Fruit fly (Drosophila melanogaster): ENCODE results near the gene CG4914.

CG4914 gene

dm6 chr3L:14672387-14673110 is 5.4 kb downstream of the CG4914 start, which contains the start of the genes CG43121 and ome:
TSS of gene CG43121 (minus strand) at chr3L:14672437.
TSS of gene ome (plus strand) at chr3L:14672839.
- TF ChIP-seq CG32006 (GFP tag; optimal IDR thresholded peaks at IDR 0.05), result peak; percentile 36
- peak; percentile 59 for TF ChIP-seq CG15336 (GFP tag; IDR thresholded peaks at IDR 0.05)
- TF ChIP-seq spab (GFP tag; optimal IDR thresholded peaks at IDR 0.05), result no peak
- no peak for TF ChIP-seq Ets96B (tag; optimal IDR thresholded peaks at IDR 0.05)
- TF ChIP-seq Eip75B (GFP tag; optimal IDR thresholded peaks at IDR 0.05), result peak; percentile 2
- no peak for TF ChIP-seq CG8319 (GFP tag; optimal IDR thresholded peaks at IDR 0.05)
- TF ChIP-seq CG6792 (GFP tag; optimal IDR thresholded peaks at IDR 0.05), result peak; percentile 22
- TF ChIP-seq CG3919 (GFP tag; optimal IDR thresholded peaks at IDR 0.05), result peak; percentile 30
- peak; percentile 89 for TF ChIP-seq fkh (GFP tag; optimal IDR thresholded peaks at IDR 0.05)
- no peak for TF ChIP-seq cyc (GFP tag; optimal IDR thresholded peaks at IDR 0.05)
- peak; percentile 8 to 11 for TF ChIP-seq salr (GFP tag; optimal IDR thresholded peaks at IDR 0.05)
- TF ChIP-seq fd59A (GFP tag; optimal IDR thresholded peaks at IDR 0.05), result no peak
- TF ChIP-seq acj6 (GFP tag; optimal IDR thresholded peaks at IDR 0.05), result no peak
- TF ChIP-seq Hr4 (GFP tag; optimal IDR thresholded peaks at IDR 0.05), result peak; percentile 18
- peak; percentile 46 for TF ChIP-seq CG34406 (GFP tag; optimal IDR thresholded peaks at IDR 0.05)
- peak; percentile 22 for TF ChIP-seq lz (GFP tag; optimal IDR thresholded peaks at IDR 0.05)
- peak; percentile 17 for TF ChIP-seq CG8632 (GFP tag; optimal IDR thresholded peaks at IDR 0.05)
- peak; percentile 11 for TF ChIP-seq OdsH (GFP tag; optimal IDR thresholded peaks at IDR 0.05)
- TF ChIP-seq ss (GFP tag; optimal IDR thresholded peaks at IDR 0.05), result peak in 1 of 2 experiments; percentile 57
- peak; percentile 38 for TF ChIP-seq CG16779 (tag; optimal IDR thresholded peaks at IDR 0.05)
- no peak for TF ChIP-seq Eip93F (GFP tag; optimal IDR thresholded peaks at IDR 0.05)
- peak; percentile 69 for TF ChIP-seq Blimp-1 (GFP tag; optimal IDR thresholded peaks at IDR 0.05)
- TF ChIP-seq net (GFP tag; optimal IDR thresholded peaks at IDR 0.05), result peak; percentile 7
- TF ChIP-seq esn (GFP tag; optimal IDR thresholded peaks at IDR 0.05), result peak; percentile 54
- TF ChIP-seq Sox14 (GFP tag; optimal IDR thresholded peaks at IDR 0.05), result peak; percentile 9
- 0 out of 2 replicates have a peak, but pooled peaks have one; percentile 26 for TF ChIP-seq Gug (GFP tag; IDR thresholded peaks at IDR 0.05)
- TF ChIP-seq svp (GFP tag), result peak; percentile 85
- TF ChIP-seq Sox15 (GFP tag; optimal IDR thresholded peaks at IDR 0.05), result no peak
- TF ChIP-seq CG10669 (GFP tag; optimal IDR thresholded peaks at IDR 0.05), result peak; percentile 19
- peak; percentile 19 for TF ChIP-seq CG6808 (GFP tag; optimal IDR thresholded peaks at IDR 0.05)
- TF ChIP-seq CG6276 (GFP tag; optimal IDR thresholded peaks at IDR 0.05), result no peak
- peak; percentile 38 for TF ChIP-seq CG1621 (tag; optimal IDR thresholded peaks at IDR 0.05)
- no peak for TF ChIP-seq Smox (GFP tag; optimal IDR thresholded peaks at IDR 0.05)
- peak; percentile 39 for TF ChIP-seq CG6854 (GFP tag; optimal IDR thresholded peaks at IDR 0.05)
- no peak for TF ChIP-seq CG7368 (GFP tag; optimal IDR thresholded peaks at IDR 0.05)
- no peak for TF ChIP-seq CG3032 (tag; optimal IDR thresholded peaks at IDR 0.05)
- TF ChIP-seq vri (GFP tag; optimal IDR thresholded peaks at IDR 0.05), result peak; percentile 45
- TF ChIP-seq CG10631 (GFP tag; optimal IDR thresholded peaks at IDR 0.05), result no peak
- peak; percentile 79 for TF ChIP-seq CG6163 (GFP tag; IDR thresholded peaks at IDR 0.05)
- peak; percentile 31 for TF ChIP-seq Sox102F (GFP tag; optimal IDR thresholded peaks at IDR 0.05)
- TF ChIP-seq Hr38 (GFP tag; optimal IDR thresholded peaks at IDR 0.05), result no peak
- peak; percentile 38 for TF ChIP-seq pdm3 (GFP tag; optimal IDR thresholded peaks at IDR 0.05)
- 0 out of 3 replicates have a peak, but pooled peaks have one; percentile 58 for TF ChIP-seq eg (GFP tag; IDR thresholded peaks at IDR 0.05)
- TF ChIP-seq dac (GFP tag; optimal IDR thresholded peaks at IDR 0.05), result no peak
- TF ChIP-seq Ets21C (GFP tag; optimal IDR thresholded peaks at IDR 0.05), result no peak
- no peak for TF ChIP-seq dsx (GFP tag; optimal IDR thresholded peaks at IDR 0.05; ENCODE audit: poor library complexity, severe bottlenecking)
- no peak for TF ChIP-seq fd85E (GFP tag; optimal IDR thresholded peaks at IDR 0.05)
- peak; percentile 46 for TF ChIP-seq Met (GFP tag; optimal IDR thresholded peaks at IDR 0.05)
- peak; percentile 73 for TF ChIP-seq Eip78C (GFP tag)
- peak; percentile 5 for TF ChIP-seq topi (GFP tag; optimal IDR thresholded peaks at IDR 0.05)
- no peak for TF ChIP-seq CG4318 (GFP tag; optimal IDR thresholded peaks at IDR 0.05)
